Worm (Caenorhabditis elegans) whole organism, midembryonic: Measurements from ENCODE around the gene dlhd-1.

ENCODE experiments used
- T22C8.4 ChIP-seq: fragments of 200-800 bp; sonication (Bioruptor generic); IDR thresholded peaks from 2 replicates; pipeline ENCODE4 v1.3.6; 2022; ENCODE audit warnings: missing genetic modification characterization, missing compliant biosample characterization
- cog-1 ChIP-seq: sonication (generic microtip); optimal IDR thresholded peaks from 2 replicates; lab custom pipeline; 2016; ENCODE audit warnings: missing genetic modification characterization, missing compliant biosample characterization
- flt-1 ChIP-seq: fragments of 200-800 bp; sonication (Bioruptor generic); IDR thresholded peaks from 2 replicates; pipeline ENCODE4 v1.3.6; 2022; ENCODE audit warnings: missing genetic modification characterization, missing compliant biosample characterization
- klf-2 ChIP-seq: fragments of 200-800 bp; sonication (Bioruptor generic); conservative IDR thresholded peaks from 2 replicates; pipeline ENCODE4 v1.3.6; 2022; ENCODE audit warnings: missing genetic modification reagents, missing genetic modification characterization, missing compliant biosample characterization
- med-1 ChIP-seq: sonication (generic microtip); optimal IDR thresholded peaks from 2 replicates; lab custom pipeline; 2017; ENCODE audit warnings: missing genetic modification characterization, mild to moderate bottlenecking, missing compliant biosample characterization, antibody characterized with exemption, missing genetic modification reagents; ENCODE audit not compliant: insufficient read depth
- ref-1 ChIP-seq: fragments of 200-800 bp; sonication (Bioruptor generic); conservative IDR thresholded peaks from 2 replicates; pipeline ENCODE4 v1.3.6; 2022; ENCODE audit warnings: missing genetic modification reagents, missing genetic modification characterization, missing compliant biosample characterization
- tab-1 ChIP-seq: fragments of 200-800 bp; sonication (Bioruptor generic); IDR thresholded peaks from 2 replicates; pipeline ENCODE4 v1.3.6; 2022; ENCODE audit warnings: missing genetic modification characterization, missing compliant biosample characterization
- ztf-29 ChIP-seq: fragments of 200-800 bp; sonication (Bioruptor generic); IDR thresholded peaks from 2 replicates; pipeline ENCODE4 v1.3.6; 2022; ENCODE audit warnings: missing genetic modification reagents, missing genetic modification characterization, missing compliant biosample characterization

DNA sequence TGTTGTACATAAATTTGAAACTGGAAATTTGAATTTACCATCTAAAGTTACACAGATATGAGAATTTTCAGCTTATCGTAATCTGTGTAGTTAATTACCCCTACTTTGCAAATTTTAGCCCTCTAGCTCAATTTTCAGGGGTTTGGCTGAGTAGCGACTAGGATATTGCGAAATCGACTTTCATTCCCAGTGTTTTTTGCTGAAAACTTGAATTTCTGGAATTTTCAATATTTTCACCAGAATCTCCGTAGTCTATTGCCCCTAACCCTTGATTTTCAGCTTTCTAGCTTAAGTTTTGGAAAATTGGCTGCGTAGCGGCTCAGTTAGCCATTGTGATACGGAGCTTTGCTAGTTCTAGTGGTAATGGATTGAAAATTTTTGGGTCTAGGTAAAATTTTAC lies 14.8 kb downstream of the dlhd-1 start:
- TF ChIP-seq ref-1 (GFP tag; lab: Robert Waterston, UW), result no peak
- no peak for TF ChIP-seq klf-2 (GFP tag; lab: Robert Waterston, UW)
- TF ChIP-seq T22C8.4 (GFP tag; lab: Robert Waterston, UW), result no peak
- TF ChIP-seq flt-1 (GFP tag; lab: Robert Waterston, UW), result no peak
- TF ChIP-seq cog-1 (tag; lab: Kevin White, UChicago), result no peak
- no peak for TF ChIP-seq tab-1 (GFP tag; lab: Robert Waterston, UW)
- TF ChIP-seq med-1 (GFP tag; lab: Kevin White, UChicago), result no peak
- TF ChIP-seq ztf-29 (GFP tag; lab: Robert Waterston, UW), result no peak
